Fruit fly (Drosophila melanogaster) whole organism, embryonic: ENCODE results near the gene Nopp140.

ENCODE experiments used
- Atf-2 ChIP-seq: fragments of 200-800 bp; sonication (Bioruptor generic); optimal IDR thresholded peaks from 2 replicates; lab custom pipeline; 2016; ENCODE audit warnings: missing biosample characterization, missing genetic modification characterization
- Blimp-1 ChIP-seq: fragments of 200-800 bp; sonication (Bioruptor generic); optimal IDR thresholded peaks from 3 replicates; lab custom pipeline; 2018; ENCODE audit warnings: missing biosample characterization, missing genetic modification characterization, mild to moderate bottlenecking, moderate library complexity, missing genetic modification reagents
- Bteb2 ChIP-seq: fragments of 200-800 bp; sonication (Bioruptor generic); optimal IDR thresholded peaks from 2 replicates; lab custom pipeline; 2016; ENCODE audit warnings: missing biosample characterization, missing genetic modification characterization
- CG10267 ChIP-seq: fragments of 200-800 bp; sonication (Bioruptor generic); optimal IDR thresholded peaks from 2 replicates; lab custom pipeline; 2018; ENCODE audit warnings: missing biosample characterization, mild to moderate bottlenecking, missing genetic modification characterization, moderate library complexity
- CG11696 ChIP-seq: fragments of 200-800 bp; sonication (Bioruptor generic); IDR thresholded peaks from 2 replicates; pipeline ENCODE4 v1.3.6; 2022; ENCODE audit warnings: missing biosample characterization, missing genetic modification characterization
- CG12219 ChIP-seq: fragments of 200-800 bp; sonication (Bioruptor generic); optimal IDR thresholded peaks from 3 replicates; lab custom pipeline; 2018; ENCODE audit warnings: missing biosample characterization, mild to moderate bottlenecking, missing genetic modification characterization
- CG12744 ChIP-seq: fragments of 200-800 bp; sonication (Bioruptor generic); optimal IDR thresholded peaks from 2 replicates; lab custom pipeline; 2016; ENCODE audit warnings: missing biosample characterization, missing genetic modification characterization
- CG15514 ChIP-seq: fragments of 200-800 bp; sonication (Bioruptor generic); optimal IDR thresholded peaks from 3 replicates; lab custom pipeline; 2017; ENCODE audit warnings: missing biosample characterization, missing genetic modification characterization, mild to moderate bottlenecking, moderate library complexity, missing genetic modification reagents
- CG1602 ChIP-seq: fragments of 200-800 bp; sonication (Bioruptor generic); optimal IDR thresholded peaks from 3 replicates; lab custom pipeline; 2016; ENCODE audit warnings: missing biosample characterization, missing genetic modification characterization
- CG16779 ChIP-seq: fragments of 200-800 bp; sonication (Bioruptor generic); IDR thresholded peaks from 2 replicates; pipeline ENCODE4 v1.3.6; 2022; ENCODE audit warnings: missing biosample characterization, missing genetic modification characterization
- CG16813 ChIP-seq: fragments of 200-800 bp; sonication (Bioruptor generic); IDR thresholded peaks from 3 replicates; pipeline ENCODE4 v1.3.6; 2022; ENCODE audit warnings: missing biosample characterization, missing genetic modification characterization; ENCODE audit not compliant: partially characterized antibody
- CG16863 ChIP-seq: fragments of 200-800 bp; sonication (Bioruptor generic); optimal IDR thresholded peaks from 3 replicates; lab custom pipeline; 2016; ENCODE audit warnings: missing biosample characterization, missing genetic modification characterization
- CG17802 ChIP-seq: fragments of 200-800 bp; sonication (Bioruptor generic); optimal IDR thresholded peaks from 2 replicates; lab custom pipeline; 2018; ENCODE audit warnings: missing biosample characterization, mild to moderate bottlenecking, missing genetic modification characterization, moderate library complexity
- CG18764 ChIP-seq: fragments of 200-800 bp; sonication (Bioruptor generic); optimal IDR thresholded peaks from 3 replicates; lab custom pipeline; 2016; ENCODE audit warnings: missing biosample characterization, missing genetic modification characterization
- CG32532 ChIP-seq: fragments of 200-800 bp; sonication (Bioruptor generic); IDR thresholded peaks from 2 replicates; pipeline ENCODE4 v1.3.6; 2022; ENCODE audit warnings: missing biosample characterization, missing genetic modification characterization
- CG34376 ChIP-seq: fragments of 200-800 bp; sonication (Bioruptor generic); optimal IDR thresholded peaks from 2 replicates; lab custom pipeline; 2018; ENCODE audit warnings: missing biosample characterization, mild to moderate bottlenecking, missing genetic modification characterization
- CG6272 ChIP-seq: fragments of 200-800 bp; sonication (Bioruptor generic); IDR thresholded peaks from 2 replicates; pipeline ENCODE4 v1.3.6; 2022; ENCODE audit warnings: missing biosample characterization, missing genetic modification characterization
- CG6854 ChIP-seq: fragments of 200-800 bp; sonication (Bioruptor generic); optimal IDR thresholded peaks from 3 replicates; lab custom pipeline; 2017; ENCODE audit warnings: missing biosample characterization, mild to moderate bottlenecking, missing genetic modification characterization
- CG7963 ChIP-seq: fragments of 200-800 bp; sonication (Bioruptor generic); IDR thresholded peaks from 3 replicates; pipeline ENCODE4 v1.3.6; 2022; ENCODE audit warnings: missing biosample characterization, missing genetic modification characterization; ENCODE audit not compliant: partially characterized antibody
- Camta ChIP-seq: fragments of 200-800 bp; sonication (Bioruptor generic); optimal IDR thresholded peaks from 2 replicates; lab custom pipeline; 2016; ENCODE audit warnings: missing biosample characterization, missing genetic modification characterization
- Dref ChIP-seq: fragments of 200-800 bp; sonication (Bioruptor generic); IDR thresholded peaks from 2 replicates; pipeline ENCODE4 v1.3.6; 2022; ENCODE audit warnings: missing biosample characterization, missing genetic modification characterization
- Ets65A ChIP-seq: fragments of 200-800 bp; sonication (Bioruptor generic); peaks from one replicate; lab custom pipeline; 2016; ENCODE audit warnings: missing biosample characterization, missing genetic modification characterization
- Jarid2 ChIP-seq: fragments of 200-800 bp; sonication (Bioruptor generic); optimal IDR thresholded peaks from 3 replicates; lab custom pipeline; 2017; ENCODE audit warnings: mild to moderate bottlenecking, missing biosample characterization, missing genetic modification reagents, missing genetic modification characterization
- NC2α ChIP-seq: fragments of 200-800 bp; sonication (Bioruptor generic); optimal IDR thresholded peaks from 2 replicates; lab custom pipeline; 2016; ENCODE audit warnings: missing biosample characterization, missing genetic modification characterization
- Poxn ChIP-seq: fragments of 200-800 bp; sonication (Bioruptor generic); IDR thresholded peaks from 2 replicates; pipeline ENCODE4 v1.3.6; 2022; ENCODE audit warnings: missing biosample characterization, missing genetic modification characterization
- Xrp1 ChIP-seq: fragments of 200-800 bp; sonication (Bioruptor generic); IDR thresholded peaks from 2 replicates; pipeline ENCODE4 v1.3.6; 2022; ENCODE audit warnings: missing biosample characterization, missing genetic modification characterization
- ash1 ChIP-seq: fragments of 200-800 bp; sonication (Bioruptor generic); optimal IDR thresholded peaks from 2 replicates; lab custom pipeline; 2018; ENCODE audit warnings: missing biosample characterization, mild to moderate bottlenecking, missing genetic modification characterization
- cad ChIP-seq: fragments of >200 bp; optimal IDR thresholded peaks from 2 replicates; lab custom pipeline; 2017; ENCODE audit warnings: missing biosample characterization, missing genetic modification characterization
- caup ChIP-seq: fragments of 200-800 bp; sonication (Bioruptor generic); optimal IDR thresholded peaks from 3 replicates; lab custom pipeline; 2017; ENCODE audit warnings: missing biosample characterization, mild to moderate bottlenecking, missing genetic modification characterization, moderate library complexity; ENCODE audit not compliant: severe bottlenecking
- chn ChIP-seq: fragments of 200-800 bp; sonication (Bioruptor generic); optimal IDR thresholded peaks from 2 replicates; lab custom pipeline; 2016; ENCODE audit warnings: missing biosample characterization, missing genetic modification characterization
- disco-r ChIP-seq: fragments of 200-800 bp; sonication (Bioruptor generic); optimal IDR thresholded peaks from 2 replicates; lab custom pipeline; 2016; ENCODE audit warnings: missing biosample characterization, missing genetic modification characterization
- eve ChIP-seq, 2 experiments: fragments of >200 bp; optimal IDR thresholded peaks; 2 replicates each; lab custom pipeline; 2017; ENCODE audit warnings: missing biosample characterization in 2 of 2, missing genetic modification characterization in 2 of 2
- fd96Cb ChIP-seq: fragments of 200-800 bp; sonication (Bioruptor generic); optimal IDR thresholded peaks from 2 replicates; lab custom pipeline; 2018; ENCODE audit warnings: missing biosample characterization, mild to moderate bottlenecking, missing genetic modification characterization, moderate library complexity
- gt ChIP-seq: fragments of 200-800 bp; sonication (Bioruptor generic); IDR thresholded peaks from 2 replicates; pipeline ENCODE4 v1.3.6; 2022; ENCODE audit warnings: missing biosample characterization, missing genetic modification characterization
- hkb ChIP-seq, 2 experiments: fragments of 200-800 bp in 1 of 2; fragments of >200 bp in 1 of 2; sonication (Bioruptor generic) in 1 of 2; IDR thresholded peaks in 1 of 2; optimal IDR thresholded peaks in 1 of 2; 2 replicates each; pipeline versions ENCODE4 v1.3.6 to Lab custom; 2017 to 2022; ENCODE audit warnings: missing biosample characterization in 1 of 2, missing genetic modification characterization in 1 of 2
- hth ChIP-seq: fragments of >200 bp; optimal IDR thresholded peaks from 2 replicates; lab custom pipeline; 2017; ENCODE audit warnings: inconsistent platforms
- klu ChIP-seq: fragments of 200-800 bp; sonication (Bioruptor generic); IDR thresholded peaks from 2 replicates; pipeline ENCODE4 v1.3.6; 2022; ENCODE audit warnings: missing biosample characterization, missing genetic modification characterization
- lmd ChIP-seq: fragments of 200-800 bp; sonication (Bioruptor generic); IDR thresholded peaks from 2 replicates; pipeline ENCODE4 v1.3.6; 2022; ENCODE audit warnings: missing biosample characterization, missing genetic modification characterization
- peb ChIP-seq: fragments of 200-800 bp; sonication (Bioruptor generic); IDR thresholded peaks from 2 replicates; pipeline ENCODE4 v1.3.6; 2022; ENCODE audit warnings: missing biosample characterization, missing genetic modification characterization
- pho ChIP-seq: fragments of 200-800 bp; sonication (Bioruptor generic); optimal IDR thresholded peaks from 2 replicates; lab custom pipeline; 2016; ENCODE audit warnings: missing biosample characterization, missing genetic modification characterization
- phol ChIP-seq: fragments of 200-800 bp; sonication (Bioruptor generic); optimal IDR thresholded peaks from 3 replicates; lab custom pipeline; 2018; ENCODE audit warnings: missing biosample characterization, mild to moderate bottlenecking, missing genetic modification characterization, moderate library complexity
- pnt ChIP-seq: fragments of 200-800 bp; sonication (Bioruptor generic); optimal IDR thresholded peaks from 3 replicates; lab custom pipeline; 2016; ENCODE audit warnings: missing biosample characterization, missing genetic modification characterization
- pum ChIP-seq: fragments of 200-800 bp; sonication (Bioruptor generic); optimal IDR thresholded peaks from 2 replicates; lab custom pipeline; 2016; ENCODE audit warnings: missing biosample characterization, missing genetic modification characterization
- slbo ChIP-seq: fragments of 200-800 bp; sonication (Bioruptor generic); IDR thresholded peaks from 2 replicates; pipeline ENCODE4 v1.3.6; 2022; ENCODE audit warnings: missing biosample characterization, missing genetic modification characterization
- ssp ChIP-seq: fragments of 200-800 bp; sonication (Bioruptor generic); IDR thresholded peaks from 2 replicates; pipeline ENCODE4 v1.3.6; 2022; ENCODE audit warnings: missing biosample characterization, missing genetic modification characterization
- toy ChIP-seq: fragments of 200-800 bp; sonication (Bioruptor generic); IDR thresholded peaks from 2 replicates; pipeline ENCODE4 v1.3.6; 2022; ENCODE audit warnings: missing biosample characterization, missing genetic modification characterization
- tup ChIP-seq: fragments of 200-800 bp; sonication (Bioruptor generic); optimal IDR thresholded peaks from 2 replicates; lab custom pipeline; 2016; ENCODE audit warnings: missing biosample characterization, mild to moderate bottlenecking, missing genetic modification characterization, moderate library complexity
- twi ChIP-seq: fragments of 200-800 bp; optimal IDR thresholded peaks from 2 replicates; lab custom pipeline; 2019; ENCODE audit warnings: missing biosample characterization, mild to moderate bottlenecking, missing genetic modification characterization, moderate library complexity

Gene Nopp140

dm6 chr3L:21839720-21840641 lies 7.4 kb downstream of the Nopp140 start (continued):
- TF ChIP-seq phol (tag; lab: Kevin White, UChicago): peak; percentile 93
- TF ChIP-seq Bteb2 (GFP tag; lab: Kevin White, UChicago): peak; percentile 85
- peak; percentile 95 for TF ChIP-seq Xrp1 (GFP tag; lab: Robert Waterston, UW)
- TF ChIP-seq CG7963 (GFP tag; lab: Robert Waterston, UW): no peak
- TF ChIP-seq CG17802 (tag; lab: Kevin White, UChicago): peak; percentile 67
- peak; percentile 78 for TF ChIP-seq klu (GFP tag; lab: Robert Waterston, UW)
- TF ChIP-seq pnt (GFP tag; lab: Kevin White, UChicago): peak; percentile 92
- TF ChIP-seq Jarid2 (GFP tag; lab: Kevin White, UChicago): peak; percentile 80
- peak; percentile 48 for TF ChIP-seq Dref
- peak; percentile 42; the same call in 1 of the 2 replicates for TF ChIP-seq Poxn (GFP tag; lab: Robert Waterston, UW)
- peak; percentile 93 for TF ChIP-seq chn
- TF ChIP-seq twi (tag; lab: Kevin White, UChicago): peak; percentile 78
- peak; percentile 88 for TF ChIP-seq peb
- peak; percentile 88 for TF ChIP-seq CG6854 (GFP tag; lab: Kevin White, UChicago)
- TF ChIP-seq fd96Cb (tag; lab: Kevin White, UChicago): peak; percentile 93
- no peak for TF ChIP-seq hth
- peak; percentile 95 for TF ChIP-seq Camta
- peak; percentile 89 for TF ChIP-seq disco-r (GFP tag; lab: Kevin White, UChicago)
- peak; percentile 84 for TF ChIP-seq ssp (GFP tag; lab: Robert Waterston, UW)
- TF ChIP-seq CG12219 (GFP tag; lab: Kevin White, UChicago): peak; percentile 91
- peak; percentile 83 for TF ChIP-seq CG11696 (GFP tag; lab: Robert Waterston, UW)
- TF ChIP-seq CG10267 (tag; lab: Kevin White, UChicago): peak; percentile 84
- TF ChIP-seq CG15514 (GFP tag; lab: Kevin White, UChicago): peak; percentile 84
- TF ChIP-seq ash1 (GFP tag; lab: Kevin White, UChicago): peak; percentile 59
- TF ChIP-seq hkb (optimal IDR thresholded peaks at IDR 0.05; lab: Kevin White, UChicago): peak; percentile 1
- TF ChIP-seq hkb (GFP tag; IDR thresholded peaks at IDR 0.05; lab: Robert Waterston, UW): peak; percentile 94
- TF ChIP-seq CG6272 (GFP tag; lab: Robert Waterston, UW): peak; percentile 75
- TF ChIP-seq CG16813 (GFP tag; lab: Robert Waterston, UW): 0 out of 3 replicates have a peak, but pooled peaks have one; percentile 15
- peak; percentile 91 for TF ChIP-seq CG12744 (GFP tag; lab: Kevin White, UChicago)
- peak; percentile 89 for TF ChIP-seq slbo (GFP tag; lab: Robert Waterston, UW)
- TF ChIP-seq CG34376 (GFP tag; lab: Kevin White, UChicago): peak; percentile 90
- peak; percentile 92 for TF ChIP-seq pum
- TF ChIP-seq Blimp-1 (GFP tag; lab: Kevin White, UChicago): peak; percentile 91
- peak; percentile 91 for TF ChIP-seq caup (GFP tag; lab: Kevin White, UChicago)
- peak; percentile 93 for TF ChIP-seq pho (GFP tag; lab: Kevin White, UChicago)
- peak; percentile 85 for TF ChIP-seq tup (GFP tag; lab: Kevin White, UChicago)
- TF ChIP-seq CG16863: peak; percentile 93
- TF ChIP-seq cad (GFP tag; lab: Kevin White, UChicago): no peak
- TF ChIP-seq Ets65A: peak; percentile 99
- peak; percentile 86 for TF ChIP-seq CG18764 (GFP tag; lab: Kevin White, UChicago)
- TF ChIP-seq toy (GFP tag; lab: Robert Waterston, UW): peak; percentile 78
- TF ChIP-seq CG16779 (GFP tag; lab: Robert Waterston, UW): peak; percentile 66; the same call in 1 of the 2 replicates
- TF ChIP-seq lmd (GFP tag; lab: Robert Waterston, UW): peak; percentile 95
- TF ChIP-seq Atf-2 (GFP tag; lab: Kevin White, UChicago): peak; percentile 93
- TF ChIP-seq CG32532 (GFP tag; lab: Robert Waterston, UW): peak; percentile 89
- peak; percentile 88 for TF ChIP-seq CG1602 (GFP tag; lab: Kevin White, UChicago)
- TF ChIP-seq NC2α (GFP tag; lab: Kevin White, UChicago): peak; percentile 82
- peak; percentile 84 for TF ChIP-seq gt (GFP tag; lab: Robert Waterston, UW)
- peak in 1 of 2 experiments; percentile 55 for TF ChIP-seq eve (GFP tag; optimal IDR thresholded peaks at IDR 0.05; lab: Kevin White, UChicago)
